Worm (Caenorhabditis elegans) whole organism, young adult: ENCODE results near the gene sgk-1.
"Not testable (repeated sequence)": the region's sequence is repeated elsewhere in the genome, so short reads cannot be mapped to it uniquely, and the experiment has no call there.

Experiments used
- F22D6.2 ChIP-seq: sonication (generic microtip); optimal IDR thresholded peaks from 2 replicates; lab custom pipeline; 2016; ENCODE audit warnings: mild to moderate bottlenecking, missing genetic modification characterization, missing compliant biosample characterization
- F49E8.2 ChIP-seq: sonication (generic microtip); optimal IDR thresholded peaks from 3 replicates; lab custom pipeline; 2017; ENCODE audit warnings: missing genetic modification characterization, mild to moderate bottlenecking, missing compliant biosample characterization, antibody characterized with exemption, moderate library complexity; ENCODE audit not compliant: insufficient read depth
- F52B5.7 ChIP-seq: sonication (generic microtip); optimal IDR thresholded peaks from 2 replicates; lab custom pipeline; 2016; ENCODE audit warnings: mild to moderate bottlenecking, missing genetic modification characterization, missing compliant biosample characterization
- F57A8.1 ChIP-seq: fragments of 200-800 bp; sonication (Bioruptor generic); optimal IDR thresholded peaks from 2 replicates; lab custom pipeline; 2018; ENCODE audit warnings: mild to moderate bottlenecking, missing genetic modification characterization, moderate library complexity, missing compliant biosample characterization
- F57C9.4 ChIP-seq: sonication (generic microtip); optimal IDR thresholded peaks from 2 replicates; lab custom pipeline; 2017; ENCODE audit warnings: mild to moderate bottlenecking, missing genetic modification characterization, missing compliant biosample characterization
- K11D2.4 ChIP-seq: fragments of 200-800 bp; sonication (Bioruptor generic); IDR thresholded peaks from 2 replicates; pipeline ENCODE4 v1.3.6; 2022; ENCODE audit warnings: missing genetic modification reagents, missing genetic modification characterization, missing compliant biosample characterization
- Y53G8AR.9 ChIP-seq: fragments of 200-800 bp; sonication (Bioruptor generic); conservative IDR thresholded peaks from 2 replicates; pipeline ENCODE4 v1.3.6; 2022; ENCODE audit warnings: missing genetic modification reagents, missing genetic modification characterization, missing compliant biosample characterization
- Y79H2A.3 ChIP-seq: fragments of 200-800 bp; sonication (Bioruptor generic); conservative IDR thresholded peaks from 2 replicates; pipeline ENCODE4 v1.3.6; 2022; ENCODE audit warnings: missing genetic modification reagents, missing genetic modification characterization, missing compliant biosample characterization
- akir-1 ChIP-seq: fragments of 200-800 bp; sonication (Bioruptor generic); optimal IDR thresholded peaks from 2 replicates; lab custom pipeline; 2018; ENCODE audit warnings: mild to moderate bottlenecking, missing genetic modification characterization, moderate library complexity, missing compliant biosample characterization
- ama-1 ChIP-seq, 3 experiments: fragments of 150-350 bp in 1 of 3; sonication (generic microtip) in 2 of 3; optimal IDR thresholded peaks; 2 replicates each; lab custom pipeline; 2014 to 2018; ENCODE audit warnings: missing biosample characterization in 2 of 3, missing genetic modification characterization in 2 of 3, missing genetic modification reagents in 2 of 3
- aptf-3 ChIP-seq: fragments of 200-800 bp; sonication (Bioruptor generic); IDR thresholded peaks from 2 replicates; pipeline ENCODE4 v1.3.6; 2022; ENCODE audit warnings: missing genetic modification characterization, missing compliant biosample characterization
- atf-7 ChIP-seq: sonication (generic microtip); optimal IDR thresholded peaks from 2 replicates; lab custom pipeline; 2017; ENCODE audit warnings: mild to moderate bottlenecking, missing genetic modification characterization, missing compliant biosample characterization
- attf-3 ChIP-seq: fragments of 200-800 bp; sonication (Bioruptor generic); conservative IDR thresholded peaks from 2 replicates; pipeline ENCODE4 v1.3.6; 2022; ENCODE audit warnings: missing genetic modification reagents, missing genetic modification characterization, missing compliant biosample characterization
- attf-5 ChIP-seq: fragments of 200-800 bp; sonication (Bioruptor generic); optimal IDR thresholded peaks from 2 replicates; lab custom pipeline; 2018; ENCODE audit warnings: mild to moderate bottlenecking, missing genetic modification characterization, missing compliant biosample characterization
- ceh-40 ChIP-seq: fragments of 200-800 bp; sonication (Bioruptor generic); IDR thresholded peaks from 2 replicates; pipeline ENCODE4 v1.3.6; 2022; ENCODE audit warnings: missing genetic modification characterization, missing compliant biosample characterization
- ceh-58 ChIP-seq: fragments of 200-800 bp; sonication (Bioruptor generic); IDR thresholded peaks from 2 replicates; pipeline ENCODE4 v1.3.6; 2022; ENCODE audit warnings: missing genetic modification characterization, missing compliant biosample characterization
- efl-1 ChIP-seq: fragments of 150-350 bp; optimal IDR thresholded peaks from 2 replicates; lab custom pipeline; 2014; ENCODE audit warnings: missing biosample characterization, missing genetic modification reagents, missing genetic modification characterization
- hlh-26 ChIP-seq: fragments of 200-800 bp; sonication (Bioruptor generic); conservative IDR thresholded peaks from 2 replicates; pipeline ENCODE4 v1.3.6; 2022; ENCODE audit warnings: missing genetic modification reagents, missing genetic modification characterization, missing compliant biosample characterization
- hrde-1 ChIP-seq: sonication (generic microtip); optimal IDR thresholded peaks from 2 replicates; lab custom pipeline; 2016; ENCODE audit warnings: missing genetic modification characterization, mild to moderate bottlenecking, missing compliant biosample characterization, moderate library complexity, missing genotype, missing genetic modification reagents, borderline replicate concordance
- let-607 ChIP-seq, 2 experiments: fragments of 200-800 bp in 1 of 2; sonication (Bioruptor generic) in 1 of 2; sonication (generic microtip) in 1 of 2; optimal IDR thresholded peaks; 2 replicates each; lab custom pipeline; 2016 to 2018; ENCODE audit warnings: mild to moderate bottlenecking in 2 of 2, missing compliant biosample characterization in 2 of 2, missing genetic modification characterization in 2 of 2, moderate library complexity in 2 of 2, missing genotype in 1 of 2
- lin-35 ChIP-seq, 3 experiments: fragments of 150-350 bp in 2 of 3; sonication (generic microtip) in 1 of 3; optimal IDR thresholded peaks; 2 replicates each; lab custom pipeline; 2014 to 2018; ENCODE audit warnings: missing biosample characterization in 3 of 3, missing genetic modification characterization in 3 of 3, missing genetic modification reagents in 3 of 3
- lin-54 ChIP-seq: fragments of 200-800 bp; sonication (Bioruptor generic); optimal IDR thresholded peaks from 2 replicates; lab custom pipeline; 2018; ENCODE audit warnings: mild to moderate bottlenecking, missing genetic modification characterization, missing compliant biosample characterization
- lir-1 ChIP-seq: fragments of 200-800 bp; sonication (Bioruptor generic); conservative IDR thresholded peaks from 2 replicates; pipeline ENCODE4 v1.3.6; 2022; ENCODE audit warnings: missing genetic modification reagents, missing genetic modification characterization, missing compliant biosample characterization
- lsl-1 ChIP-seq: fragments of 200-800 bp; sonication (Bioruptor generic); optimal IDR thresholded peaks from 2 replicates; lab custom pipeline; 2018; ENCODE audit warnings: mild to moderate bottlenecking, missing genetic modification characterization, moderate library complexity, missing compliant biosample characterization
- lsy-27 ChIP-seq: sonication (generic microtip); optimal IDR thresholded peaks from 2 replicates; lab custom pipeline; 2017; ENCODE audit warnings: missing genetic modification characterization, mild to moderate bottlenecking, missing compliant biosample characterization, antibody characterized with exemption, missing genotype, borderline replicate concordance; ENCODE audit not compliant: insufficient read depth
- madf-8 ChIP-seq: fragments of 200-800 bp; sonication (Bioruptor generic); conservative IDR thresholded peaks from 2 replicates; pipeline ENCODE4 v1.3.6; 2022; ENCODE audit warnings: missing genetic modification reagents, missing genetic modification characterization, missing compliant biosample characterization
- mcd-1 ChIP-seq: fragments of 200-800 bp; sonication (Bioruptor generic); IDR thresholded peaks from 2 replicates; pipeline ENCODE4 v1.3.6; 2022; ENCODE audit warnings: missing genetic modification reagents, missing genetic modification characterization, missing compliant biosample characterization
- nfya-2 ChIP-seq: fragments of 200-800 bp; sonication (Bioruptor generic); IDR thresholded peaks from 2 replicates; pipeline ENCODE4 v1.3.6; 2022; ENCODE audit warnings: missing genetic modification reagents, missing genetic modification characterization, missing compliant biosample characterization
- repo-1 ChIP-seq: sonication (generic microtip); optimal IDR thresholded peaks from 2 replicates; lab custom pipeline; 2017; ENCODE audit warnings: mild to moderate bottlenecking, missing genetic modification characterization, missing compliant biosample characterization
- rpc-1 ChIP-seq, 2 experiments: fragments of 150-350 bp in 1 of 2; sonication (generic microtip) in 1 of 2; optimal IDR thresholded peaks; 2 replicates each; lab custom pipeline; 2014 to 2018; ENCODE audit warnings: missing biosample characterization in 1 of 2, missing genetic modification characterization in 1 of 2, missing genetic modification reagents in 1 of 2, missing genotype in 1 of 2
- sdz-38 ChIP-seq: sonication (generic microtip); optimal IDR thresholded peaks from 2 replicates; lab custom pipeline; 2016; ENCODE audit warnings: missing genotype, missing genetic modification characterization, missing compliant biosample characterization
- snpc-1.1 ChIP-seq: sonication (generic microtip); optimal IDR thresholded peaks from 2 replicates; lab custom pipeline; 2017; ENCODE audit warnings: missing genetic modification characterization, mild to moderate bottlenecking, missing compliant biosample characterization, antibody characterized with exemption, moderate library complexity, missing genotype, missing genetic modification reagents; ENCODE audit not compliant: insufficient read depth
- snpc-1.3 ChIP-seq: sonication (generic microtip); optimal IDR thresholded peaks from 2 replicates; lab custom pipeline; 2017; ENCODE audit warnings: missing genetic modification characterization, mild to moderate bottlenecking, missing compliant biosample characterization, antibody characterized with exemption, moderate library complexity, missing genotype, missing genetic modification reagents; ENCODE audit not compliant: insufficient read depth
- snpc-4 ChIP-seq, 5 experiments: fragments of 150-350 bp in 1 of 5; sonication (generic microtip) in 4 of 5; optimal IDR thresholded peaks; 2 replicates each; lab custom pipeline; 2014 to 2018; ENCODE audit warnings: missing genetic modification characterization in 5 of 5, missing biosample characterization in 3 of 5, antibody characterized with exemption in 2 of 5, mild to moderate bottlenecking in 2 of 5, missing compliant biosample characterization in 2 of 5, missing genotype in 2 of 5, moderate library complexity in 2 of 5, missing genetic modification reagents in 1 of 5
- tbx-9 ChIP-seq: sonication (generic microtip); optimal IDR thresholded peaks from 2 replicates; lab custom pipeline; 2016; ENCODE audit warnings: borderline replicate concordance, missing genetic modification characterization, inconsistent platforms, missing compliant biosample characterization
- unc-130 ChIP-seq: sonication (generic microtip); optimal IDR thresholded peaks from 2 replicates; lab custom pipeline; 2016; ENCODE audit warnings: missing genetic modification reagents, missing genetic modification characterization, missing compliant biosample characterization
- unc-62 ChIP-seq: fragments of 150-350 bp; optimal IDR thresholded peaks from 2 replicates; lab custom pipeline; 2014; ENCODE audit warnings: missing biosample characterization, missing genetic modification reagents, missing genetic modification characterization
- ztf-25 ChIP-seq: fragments of 200-800 bp; sonication (Bioruptor generic); IDR thresholded peaks from 2 replicates; pipeline ENCODE4 v1.3.6; 2022; ENCODE audit warnings: missing genetic modification reagents, missing genetic modification characterization, missing compliant biosample characterization
- ztf-6 ChIP-seq: fragments of 200-800 bp; sonication (Bioruptor generic); IDR thresholded peaks from 2 replicates; pipeline ENCODE4 v1.3.6; 2022; ENCODE audit warnings: missing genetic modification reagents, missing genetic modification characterization, missing compliant biosample characterization

The sgk-1 gene

ce11 chrX:16217108-16217507 lies 44.8 kb downstream of the sgk-1 start, which contains the start of gene F23A7.1:
TSS of gene F23A7.1 (plus strand) at chrX:16217408.
- TF ChIP-seq let-607 (tag; optimal IDR thresholded peaks at IDR 0.05; lab: Kevin White, UChicago), result no peak
- TF ChIP-seq lir-1 (GFP tag; lab: Robert Waterston, UW), result no peak
- TF ChIP-seq mcd-1 (GFP tag; lab: Robert Waterston, UW), result no peak
- no peak for TF ChIP-seq akir-1 (GFP tag; lab: Kevin White, UChicago)
- no peak for TF ChIP-seq Y79H2A.3 (GFP tag; lab: Robert Waterston, UW)
- no peak for TF ChIP-seq K11D2.4 (GFP tag; lab: Robert Waterston, UW)
- no peak for TF ChIP-seq repo-1 (tag; lab: Kevin White, UChicago)
- TF ChIP-seq snpc-4 (GFP tag; optimal IDR thresholded peaks at IDR 0.05; lab: Kevin White, UChicago), result no peak
- TF ChIP-seq snpc-4 (tag; optimal IDR thresholded peaks at IDR 0.05; lab: Kevin White, UChicago), result no peak
- no peak for TF ChIP-seq attf-5 (GFP tag; lab: Kevin White, UChicago)
- TF ChIP-seq lin-54 (GFP tag; lab: Kevin White, UChicago), result no peak
- TF ChIP-seq F22D6.2, result no peak
- TF ChIP-seq ceh-40 (GFP tag; lab: Robert Waterston, UW), result no peak
- no peak for TF ChIP-seq nfya-2 (GFP tag; lab: Robert Waterston, UW)
- TF ChIP-seq F52B5.7, result no peak
- TF ChIP-seq Y53G8AR.9 (GFP tag; lab: Robert Waterston, UW), result no peak
- no peak for TF ChIP-seq efl-1 (GFP tag; lab: Kevin White, UChicago)
- TF ChIP-seq, all 124 proteins: peak for 0

DNA sequence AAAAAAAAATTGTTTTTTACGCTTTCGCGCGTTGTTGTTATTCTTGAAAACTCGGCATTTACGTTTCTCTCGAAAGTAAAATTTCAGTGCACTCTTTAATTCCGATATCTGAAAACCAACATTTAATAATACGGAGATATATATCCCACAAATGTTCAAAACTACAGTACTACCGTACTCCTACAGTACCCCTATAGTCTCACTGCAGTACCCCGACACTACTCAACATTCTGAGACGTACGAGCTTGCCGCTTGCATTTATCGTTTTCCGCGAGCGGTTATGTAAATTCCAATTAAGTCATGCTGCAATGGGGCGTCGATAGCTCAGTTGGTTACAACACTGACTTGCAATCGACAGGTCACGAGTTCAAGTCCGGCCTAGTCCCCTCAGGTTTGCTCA lies 48.8 kb downstream of the sgk-1 start, which contains the start of gene F23A7.8:
F23A7.8 (plus strand) TSS at position 301 of the 400 bp plus-strand sequence.
- TF ChIP-seq ceh-58 (GFP tag; lab: Robert Waterston, UW); lin-35 (GFP tag; optimal IDR thresholded peaks at IDR 0.05; lab: Kevin White, UChicago); F52B5.7: not testable (repeated sequence)

- TF ChIP-seq rpc-1 (optimal IDR thresholded peaks at IDR 0.05; lab: Kevin White, UChicago), result not testable (repeated sequence)
- TF ChIP-seq rpc-1 (tag; optimal IDR thresholded peaks at IDR 0.05; lab: Kevin White, UChicago), result peak; percentile 47
Observed at ce11 chrX:16212306-16212705, 49.6 kb downstream of the sgk-1 start, which contains the start of gene F23A7.4. TSS of gene F23A7.4 (plus strand) at chrX:16212606.

DNA sequence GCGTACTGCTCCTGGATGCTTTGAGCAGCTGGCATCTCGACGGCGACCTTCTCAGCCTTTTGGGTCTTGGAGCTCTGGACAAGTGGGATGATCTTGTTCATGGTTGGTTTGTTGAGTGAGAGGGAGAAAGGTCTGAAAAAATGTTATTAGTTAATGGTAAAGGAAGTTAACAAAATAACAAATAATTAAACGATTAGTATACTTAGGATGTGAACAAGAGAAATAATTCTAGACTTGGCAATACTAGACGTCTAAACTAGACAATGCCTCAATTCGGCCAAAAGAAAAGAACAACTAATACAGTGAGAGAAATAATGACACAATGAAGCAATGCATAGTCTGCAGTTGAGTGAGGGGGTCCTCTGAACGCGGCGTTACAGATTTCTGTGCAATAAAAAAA lies 51.4 kb downstream of the sgk-1 start, which contains the start of gene R11.4:
R11.4 (minus strand) TSS at position 101 of the 400 bp plus-strand sequence.
- no peak for TF ChIP-seq lsy-27 (tag; lab: Kevin White, UChicago)
- TF ChIP-seq lin-54 (GFP tag; lab: Kevin White, UChicago), result no peak
- no peak for TF ChIP-seq F49E8.2 (tag; lab: Kevin White, UChicago)
- no peak for TF ChIP-seq snpc-1.3
- no peak for TF ChIP-seq Y79H2A.3 (GFP tag; lab: Robert Waterston, UW)
- no peak for TF ChIP-seq attf-3 (GFP tag; lab: Robert Waterston, UW)
- no peak for TF ChIP-seq madf-8 (GFP tag; lab: Robert Waterston, UW)
- TF ChIP-seq sdz-38 (tag; lab: Kevin White, UChicago), result no peak
- TF ChIP-seq ztf-25, result no peak
- TF ChIP-seq ztf-6, result no peak
- TF ChIP-seq F52B5.7, result no peak
- TF ChIP-seq aptf-3 (GFP tag; lab: Robert Waterston, UW), result no peak
- no peak for TF ChIP-seq unc-130

ce11 chrX:16209660-16210059 lies 52.3 kb downstream of the sgk-1 start:
- TF ChIP-seq F57A8.1, result peak; percentile 87
- peak; percentile 80 for TF ChIP-seq atf-7 (tag; lab: Kevin White, UChicago)
- peak; percentile 47 for TF ChIP-seq F49E8.2 (tag; lab: Kevin White, UChicago)
- peak; percentile 6 for TF ChIP-seq tbx-9 (tag; lab: Kevin White, UChicago)
- TF ChIP-seq hrde-1 (tag; lab: Kevin White, UChicago), result peak; percentile 56
- TF ChIP-seq F57C9.4 (tag; lab: Kevin White, UChicago), result peak; percentile 61
- TF ChIP-seq ama-1 (optimal IDR thresholded peaks at IDR 0.05; lab: Kevin White, UChicago), result no peak
- peak; percentile 84 for TF ChIP-seq ama-1 (GFP tag; optimal IDR thresholded peaks at IDR 0.05; lab: Kevin White, UChicago)
- peak; percentile 51 for TF ChIP-seq madf-8 (GFP tag; lab: Robert Waterston, UW)
- TF ChIP-seq unc-62, result no peak
- no peak for TF ChIP-seq lsl-1 (GFP tag; lab: Kevin White, UChicago)
- TF ChIP-seq hlh-26 (GFP tag; lab: Robert Waterston, UW), result no peak
- TF ChIP-seq snpc-1.1, result peak; percentile 70
